Worm (Caenorhabditis elegans) whole organism, mixed stage, embryonic: ENCODE measurements around the gene T25F10.4.

Experiments used
- cnd-1 ChIP-seq: fragments of 200-800 bp; sonication (Bioruptor generic); optimal IDR thresholded peaks from 2 replicates; lab custom pipeline; 2018; ENCODE audit warnings: mild to moderate bottlenecking, missing genetic modification characterization, missing compliant biosample characterization
- lin-13 ChIP-seq: fragments of 150-350 bp; optimal IDR thresholded peaks from 2 replicates; lab custom pipeline; 2014; ENCODE audit warnings: missing biosample characterization, missing genetic modification characterization
- nhr-12 ChIP-seq: fragments of 150-350 bp; optimal IDR thresholded peaks from 2 replicates; lab custom pipeline; 2014; ENCODE audit warnings: missing biosample characterization, missing genetic modification characterization
- nhr-28 ChIP-seq: fragments of 150-350 bp; optimal IDR thresholded peaks from 2 replicates; lab custom pipeline; 2014; ENCODE audit warnings: missing biosample characterization, missing genetic modification characterization
- nhr-76 ChIP-seq: sonication (generic microtip); optimal IDR thresholded peaks from 2 replicates; lab custom pipeline; 2017; ENCODE audit warnings: missing biosample characterization, missing genetic modification characterization
- snpc-4 ChIP-seq: fragments of 150-350 bp; optimal IDR thresholded peaks from 2 replicates; lab custom pipeline; 2014; ENCODE audit warnings: missing biosample characterization, missing genetic modification characterization
- sptf-1 ChIP-seq: sonication (generic microtip); optimal IDR thresholded peaks from 2 replicates; lab custom pipeline; 2017; ENCODE audit warnings: mild to moderate bottlenecking, missing genetic modification characterization, moderate library complexity, missing compliant biosample characterization
- unc-62 ChIP-seq: fragments of 150-350 bp; optimal IDR thresholded peaks from 2 replicates; lab custom pipeline; 2014; ENCODE audit warnings: missing biosample characterization, missing genetic modification reagents, missing genetic modification characterization

DNA sequence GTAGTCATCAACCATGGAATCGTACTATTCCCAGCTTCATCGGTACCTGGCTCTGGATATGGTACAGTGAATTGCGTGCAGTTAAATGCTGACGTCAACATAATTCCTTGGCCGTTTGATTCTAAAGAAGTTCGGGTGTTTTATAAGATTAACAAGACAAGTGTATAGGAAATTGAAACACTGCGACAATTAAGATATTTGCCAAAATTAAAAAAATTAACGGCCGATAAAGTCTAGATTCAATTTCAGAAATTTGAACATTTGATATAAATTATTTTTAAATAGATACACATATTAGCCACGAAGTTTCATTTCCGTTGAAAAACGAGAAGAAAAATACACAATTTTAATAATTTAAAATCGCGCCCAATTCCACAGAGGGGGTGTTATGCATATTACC lies 44.1 kb upstream of the T25F10.4 start, which contains the start of gene dmsr-12:
- no peak for TF ChIP-seq cnd-1 (tag; lab: Kevin White, UChicago)
- no peak for TF ChIP-seq snpc-4 (tag; lab: Kevin White, UChicago)
- no peak for TF ChIP-seq nhr-12 (tag; lab: Kevin White, UChicago)
- TF ChIP-seq nhr-76: no peak
- no peak for TF ChIP-seq lin-13 (tag; lab: Kevin White, UChicago)
- no peak for TF ChIP-seq nhr-28 (tag; lab: Kevin White, UChicago)
- TF ChIP-seq sptf-1: no peak
- no peak for TF ChIP-seq unc-62 (GFP tag; lab: Kevin White, UChicago)
